Worm (Caenorhabditis elegans) whole organism, L4/young adult: ENCODE results near the gene plk-3.

Experiments
- W03F9.2 ChIP-seq: fragments of 150-350 bp; optimal IDR thresholded peaks from 2 replicates; lab custom pipeline; 2014; ENCODE audit warnings: missing biosample characterization, missing genetic modification characterization
- dao-5 ChIP-seq: sonication (generic microtip); optimal IDR thresholded peaks from 2 replicates; lab custom pipeline; 2016; ENCODE audit warnings: missing genotype, missing genetic modification characterization, moderate library complexity, missing compliant biosample characterization
- him-1 ChIP-seq: sonication (generic microtip); optimal IDR thresholded peaks from 2 replicates; lab custom pipeline; 2016; ENCODE audit warnings: missing genotype, missing genetic modification reagents, missing genetic modification characterization, missing compliant biosample characterization

plk-3 gene

DNA sequence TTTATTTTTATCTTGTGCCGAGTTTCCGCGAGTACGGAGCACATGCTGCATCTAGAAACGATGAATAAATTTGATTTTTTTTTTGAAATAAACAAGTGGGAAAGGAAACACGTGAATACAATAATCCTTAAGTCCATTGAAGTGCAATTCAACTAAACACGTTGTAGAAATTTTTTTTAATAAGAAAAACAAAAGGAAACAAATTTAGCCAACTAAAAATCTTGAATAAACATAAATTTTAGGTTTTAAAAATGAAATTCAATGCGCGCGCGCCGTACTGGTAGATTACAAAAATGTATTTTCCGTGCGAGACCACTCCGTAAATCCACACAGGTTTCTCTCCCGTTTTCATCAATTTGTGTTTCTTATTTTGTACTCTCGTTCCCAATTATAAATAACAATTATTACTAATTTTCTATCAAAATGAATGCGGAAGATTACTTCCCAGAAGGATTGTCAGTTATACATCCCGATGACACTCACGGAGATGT lies at the start of gene plk-3, which contains the start of gene F55G1.6:
plk-3 (minus strand) TSS at position 51 of the 491 bp plus-strand sequence.
F55G1.6 (plus strand) TSS at position 359 of the 491 bp plus-strand sequence.
- TF ChIP-seq W03F9.2 = no peak
- no peak for TF ChIP-seq him-1
- no peak for TF ChIP-seq dao-5 (tag; lab: Kevin White, UChicago)

ce11 chrIV:7521591-7521990 lies 48.6 kb upstream of the plk-3 start:
- no peak for TF ChIP-seq dao-5 (tag; lab: Kevin White, UChicago)
- TF ChIP-seq W03F9.2 = no peak
- TF ChIP-seq him-1 = no peak

ce11 chrIV:7520841-7521240 lies 47.8 kb upstream of the plk-3 start:
- no peak for TF ChIP-seq dao-5 (tag; lab: Kevin White, UChicago)
- TF ChIP-seq him-1 = no peak
- no peak for TF ChIP-seq W03F9.2

- TF ChIP-seq him-1 (no peak), W03F9.2 (no peak), dao-5 (tag; lab: Kevin White, UChicago) (no peak)
Measured at ce11 chrIV:7520258-7520657, 47.2 kb upstream of the plk-3 start.

ce11 chrIV:7516167-7516566 lies 43.2 kb upstream of the plk-3 start, which contains the start of the genes R05G6.9 and R05G6.3:
TSS of gene R05G6.9 (minus strand) at chrIV:7516267.
TSS of gene R05G6.3 (plus strand) at chrIV:7516552.
- TF ChIP-seq dao-5 (tag; lab: Kevin White, UChicago) (no peak), W03F9.2 (no peak), him-1 (no peak)

- TF ChIP-seq dao-5 (tag; lab: Kevin White, UChicago) = no peak
- no peak for TF ChIP-seq him-1
- no peak for TF ChIP-seq W03F9.2
Measured at ce11 chrIV:7512617-7513233, 39.7 kb upstream of the plk-3 start, which contains the start of the genes plc-4 and R05G6.4. TSS of gene plc-4 (minus strand) at chrIV:7512667. TSS of gene R05G6.4 (plus strand) at chrIV:7513233.

ce11 chrIV:7510829-7511228 lies 37.8 kb upstream of the plk-3 start:
- TF ChIP-seq W03F9.2 = no peak
- no peak for TF ChIP-seq him-1
- no peak for TF ChIP-seq dao-5 (tag; lab: Kevin White, UChicago)

DNA sequence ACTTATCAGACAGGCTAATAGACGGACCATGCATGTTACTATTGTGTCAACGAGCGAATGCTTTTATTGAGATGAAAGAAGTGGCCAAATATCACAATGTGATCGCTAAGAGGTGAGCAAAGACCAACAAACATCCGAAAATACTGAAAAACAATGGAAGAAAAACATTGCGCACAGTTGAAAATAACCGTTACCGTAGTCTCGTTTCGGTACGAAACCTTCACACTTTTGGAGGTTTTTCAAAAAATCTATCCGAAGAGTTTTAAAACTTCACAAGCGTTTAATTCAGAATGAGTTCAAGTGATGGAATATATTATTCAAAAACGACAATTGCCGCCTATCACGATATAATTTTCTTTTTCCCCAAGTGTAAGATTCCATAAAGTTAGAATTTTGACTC lies 35.8 kb upstream of the plk-3 start:
- TF ChIP-seq him-1 = no peak
- TF ChIP-seq W03F9.2 = no peak
- no peak for TF ChIP-seq dao-5 (tag; lab: Kevin White, UChicago)

ce11 chrIV:7507841-7508509 lies 35.0 kb upstream of the plk-3 start, which contains the start of the genes vdac-1 and R05G6.5:
TSS of gene vdac-1 (minus strand) at chrIV:7507891.
TSS of gene R05G6.5 (plus strand) at chrIV:7508367.
- no peak for TF ChIP-seq dao-5 (tag; lab: Kevin White, UChicago)
- TF ChIP-seq him-1 = no peak
- TF ChIP-seq W03F9.2 = no peak

ce11 chrIV:7507305-7507704 lies 34.3 kb upstream of the plk-3 start:
- TF ChIP-seq dao-5 (tag; lab: Kevin White, UChicago) (no peak), him-1 (no peak), W03F9.2 (no peak)

DNA sequence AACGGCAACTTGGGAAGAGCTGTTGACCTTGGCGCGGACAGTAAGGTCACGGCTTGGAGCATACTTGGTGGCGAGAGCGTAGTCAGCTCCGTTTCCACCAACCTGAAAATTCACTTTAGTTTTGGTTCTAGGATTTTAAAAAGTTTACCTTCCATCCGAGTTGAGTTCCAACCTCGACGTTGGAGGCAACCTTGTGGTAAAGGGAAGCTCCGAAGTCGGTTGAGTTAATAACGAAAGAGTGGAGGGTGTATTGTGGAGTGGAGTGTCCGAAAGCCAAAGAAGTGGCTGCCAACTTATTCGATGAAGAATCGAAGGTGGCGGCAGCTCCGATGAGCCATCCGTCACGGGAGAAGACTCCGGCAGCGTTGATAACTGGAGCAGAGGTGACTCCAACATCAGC lies 33.7 kb upstream of the plk-3 start:
- TF ChIP-seq dao-5 (tag; lab: Kevin White, UChicago) = no peak
- no peak for TF ChIP-seq W03F9.2
- TF ChIP-seq him-1 = no peak

ce11 chrIV:7505866-7506488 lies 33.0 kb upstream of the plk-3 start:
- TF ChIP-seq dao-5 (tag; lab: Kevin White, UChicago) = no peak
- TF ChIP-seq him-1 = no peak
- no peak for TF ChIP-seq W03F9.2

DNA sequence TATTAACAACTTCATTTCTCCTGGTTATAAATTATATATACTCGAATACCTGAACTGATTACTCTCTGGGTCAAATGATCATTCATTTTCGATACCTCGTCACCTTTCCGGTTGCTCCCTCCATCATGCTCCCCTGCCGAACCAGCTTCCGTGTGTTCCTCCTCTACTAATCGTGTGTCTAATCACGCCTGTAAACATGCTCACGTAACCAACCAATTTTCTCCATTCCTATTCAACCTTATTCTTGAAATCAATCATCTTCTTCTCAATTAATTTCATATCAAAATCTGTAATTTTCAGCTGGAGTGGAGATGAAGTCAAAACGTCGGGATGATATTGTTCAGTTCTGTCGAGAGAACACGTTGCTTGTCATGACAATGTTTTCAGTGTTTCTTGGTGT lies 30.3 kb upstream of the plk-3 start, which contains the start of gene glt-6:
glt-6 (plus strand) TSS at position 301 of the 400 bp plus-strand sequence.
- TF ChIP-seq dao-5 (tag; lab: Kevin White, UChicago) = no peak
- TF ChIP-seq W03F9.2 = no peak
- no peak for TF ChIP-seq him-1

DNA sequence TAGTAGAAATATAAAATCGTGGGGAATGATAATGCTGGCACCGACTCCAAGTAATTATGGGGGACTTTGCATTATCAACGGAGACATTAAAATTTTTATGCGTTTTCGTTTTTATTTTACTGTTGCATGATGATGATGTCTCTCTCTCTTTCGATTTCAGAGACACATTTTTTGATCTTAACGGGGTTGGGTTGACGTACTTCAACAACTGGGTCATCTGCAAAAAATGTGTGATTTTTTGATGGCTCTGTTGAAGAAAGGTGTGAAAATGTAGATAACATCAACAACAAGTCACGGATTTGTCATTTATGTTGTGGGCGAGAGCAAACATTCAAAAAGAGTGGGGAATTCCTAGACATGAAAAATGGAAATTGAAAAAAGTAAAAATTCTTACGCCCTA lies 28.3 kb upstream of the plk-3 start, which contains the start of gene F55G1.15:
F55G1.15 (minus strand) TSS at position 101 of the 400 bp plus-strand sequence.
- no peak for TF ChIP-seq dao-5 (tag; lab: Kevin White, UChicago)
- TF ChIP-seq him-1 = no peak
- no peak for TF ChIP-seq W03F9.2
